Fruit fly (Drosophila melanogaster): ENCODE measurements around the gene CG33928.
A peak's percentile ranks its signal among the peaks of the same experiment; 100 is the strongest.

Gene CG33928

DNA sequence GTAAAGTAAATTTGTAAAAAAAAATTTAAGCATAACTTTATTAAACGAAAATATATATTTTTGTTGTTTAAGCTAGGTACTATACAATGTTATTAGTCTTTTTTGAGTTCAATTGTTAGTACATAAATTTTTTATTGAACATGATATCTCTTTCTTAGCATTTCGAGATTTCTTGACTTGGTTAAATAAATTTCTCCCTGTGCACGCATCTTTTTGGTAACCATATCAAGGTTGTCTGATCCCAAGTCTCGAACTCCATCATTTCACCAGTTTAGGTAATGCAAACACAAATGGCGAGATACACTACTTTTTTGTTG, 5.1 kb downstream of the CG33928 start (continued):
- TF ChIP-seq CG6163 (GFP tag; IDR thresholded peaks at IDR 0.05) (peak; percentile 62; the same call in 2 of the 3 replicates), Hr38 (GFP tag; optimal IDR thresholded peaks at IDR 0.05) (no peak), Sox15 (GFP tag; optimal IDR thresholded peaks at IDR 0.05) (peak; percentile 65), CG10669 (GFP tag; optimal IDR thresholded peaks at IDR 0.05) (peak; percentile 51), CG6808 (GFP tag; optimal IDR thresholded peaks at IDR 0.05) (no peak), CG8319 (GFP tag; optimal IDR thresholded peaks at IDR 0.05) (peak; percentile 55), eg (GFP tag; IDR thresholded peaks at IDR 0.05) (peak; percentile 66), CG6854 (GFP tag; optimal IDR thresholded peaks at IDR 0.05) (no peak), CG4318 (GFP tag; optimal IDR thresholded peaks at IDR 0.05) (peak; percentile 32), dac (GFP tag; optimal IDR thresholded peaks at IDR 0.05) (no peak), Hr4 (GFP tag; optimal IDR thresholded peaks at IDR 0.05) (peak; percentile 85), Eip75B (GFP tag; optimal IDR thresholded peaks at IDR 0.05) (peak; percentile 47), cyc (GFP tag; optimal IDR thresholded peaks at IDR 0.05) (peak; percentile 70), CG6276 (GFP tag; optimal IDR thresholded peaks at IDR 0.05) (peak; percentile 65), Eip93F (GFP tag; optimal IDR thresholded peaks at IDR 0.05) (no peak), fd85E (GFP tag; optimal IDR thresholded peaks at IDR 0.05) (no peak), ss (GFP tag; optimal IDR thresholded peaks at IDR 0.05) (no peak), CG11902 (GFP tag; optimal IDR thresholded peaks at IDR 0.05) (peak; percentile 53), Sox14 (GFP tag; optimal IDR thresholded peaks at IDR 0.05) (peak; percentile 71), CG11762 (GFP tag; optimal IDR thresholded peaks at IDR 0.05; ENCODE audit: insufficient read depth) (peak; percentile 61), CG9139 (GFP tag; optimal IDR thresholded peaks at IDR 0.05) (no peak), Gug (GFP tag; IDR thresholded peaks at IDR 0.05) (peak; percentile 36), achi (GFP tag; optimal IDR thresholded peaks at IDR 0.05) (peak; percentile 82), svp (GFP tag) (peak; percentile 93)

- TF ChIP-seq CG8119 (GFP tag; IDR thresholded peaks at IDR 0.05) (peak; percentile 62), Hr39 (GFP tag; optimal IDR thresholded peaks at IDR 0.05) (no peak), Blimp-1 (GFP tag; optimal IDR thresholded peaks at IDR 0.05) (peak; percentile 86), CG6163 (GFP tag; IDR thresholded peaks at IDR 0.05) (peak; percentile 10; the same call in 2 of the 3 replicates), achi (GFP tag; optimal IDR thresholded peaks at IDR 0.05) (no peak), net (GFP tag; optimal IDR thresholded peaks at IDR 0.05) (no peak), CG6792 (GFP tag; optimal IDR thresholded peaks at IDR 0.05) (no peak), CG32006 (GFP tag; optimal IDR thresholded peaks at IDR 0.05) (no peak), Ets21C (GFP tag; optimal IDR thresholded peaks at IDR 0.05) (no peak), Ets96B (tag; optimal IDR thresholded peaks at IDR 0.05) (peak; percentile 61), CG6808 (GFP tag; optimal IDR thresholded peaks at IDR 0.05) (no peak), CG8632 (GFP tag; optimal IDR thresholded peaks at IDR 0.05) (no peak), CG11902 (GFP tag; optimal IDR thresholded peaks at IDR 0.05) (no peak), Eip78C (GFP tag) (no peak), CG34406 (GFP tag; optimal IDR thresholded peaks at IDR 0.05) (no peak), Eip93F (GFP tag; optimal IDR thresholded peaks at IDR 0.05) (no peak), Sox102F (GFP tag; optimal IDR thresholded peaks at IDR 0.05) (no peak), Met (GFP tag; optimal IDR thresholded peaks at IDR 0.05) (no peak), CG7368 (GFP tag; optimal IDR thresholded peaks at IDR 0.05) (no peak), cyc (GFP tag; optimal IDR thresholded peaks at IDR 0.05) (no peak), CG15336 (GFP tag; IDR thresholded peaks at IDR 0.05) (peak; percentile 60), CG31627 (GFP tag; optimal IDR thresholded peaks at IDR 0.05) (peak; percentile 18), CG4318 (GFP tag; optimal IDR thresholded peaks at IDR 0.05) (no peak), CG6854 (GFP tag; optimal IDR thresholded peaks at IDR 0.05) (peak; percentile 2), spab (GFP tag; optimal IDR thresholded peaks at IDR 0.05) (no peak), pdm3 (GFP tag; optimal IDR thresholded peaks at IDR 0.05) (peak; percentile 44), vri (GFP tag; optimal IDR thresholded peaks at IDR 0.05) (peak; percentile 89), CG3919 (GFP tag; optimal IDR thresholded peaks at IDR 0.05) (no peak), Sox15 (GFP tag; optimal IDR thresholded peaks at IDR 0.05) (peak; percentile 2)
Observed at dm6 chr2L:17430602-17431358, 5.6 kb downstream of the CG33928 start.
